Worm (Caenorhabditis elegans): ENCODE data around the gene Y38C1AA.19.
A peak's percentile ranks its signal among the peaks of the same experiment; 100 is the strongest.

The Y38C1AA.19 gene

ce11 chrIV:149794-150193 lies 10.2 kb upstream of the Y38C1AA.19 start:
- TF ChIP-seq efl-3 (GFP tag; optimal IDR thresholded peaks at IDR 0.05) = no peak

ce11 chrIV:157809-158208 lies 2.2 kb upstream of the Y38C1AA.19 start, which contains the start of gene gegf-1:
Gene gegf-1, minus strand, starts transcription at chrIV:157909.
- TF ChIP-seq ztf-4 (tag; optimal IDR thresholded peaks at IDR 0.05) (no peak), Y116A8C.19 (tag; optimal IDR thresholded peaks at IDR 0.05; ENCODE audit: borderline replicate concordance) (no peak), lir-3 (tag; optimal IDR thresholded peaks at IDR 0.05; ENCODE audit: poor library complexity) (no peak), lin-14 (GFP tag; optimal IDR thresholded peaks at IDR 0.05) (no peak), dpl-1 (GFP tag; optimal IDR thresholded peaks at IDR 0.05) (no peak), nhr-84 (tag; optimal IDR thresholded peaks at IDR 0.05) (no peak), egl-27 (tag; optimal IDR thresholded peaks at IDR 0.05) (no peak)

ce11 chrIV:158662-159061 lies 1.3 kb upstream of the Y38C1AA.19 start, which contains the start of gene Y38C1AA.7:
Gene Y38C1AA.7, plus strand, starts transcription at chrIV:158962.
- no peak for TF ChIP-seq jun-1 (tag; optimal IDR thresholded peaks at IDR 0.05)
- TF ChIP-seq ama-1 (optimal IDR thresholded peaks at IDR 0.05) = no peak
- no peak for TF ChIP-seq unc-86 (tag; optimal IDR thresholded peaks at IDR 0.05)
- TF ChIP-seq mep-1 (tag; optimal IDR thresholded peaks at IDR 0.05) = no peak
- TF ChIP-seq Y116A8C.19 (tag; optimal IDR thresholded peaks at IDR 0.05; ENCODE audit: borderline replicate concordance) = no peak
- TF ChIP-seq blmp-1 (tag; optimal IDR thresholded peaks at IDR 0.05) = no peak
- TF ChIP-seq lin-39 (tag; optimal IDR thresholded peaks at IDR 0.05) = no peak
- TF ChIP-seq ceh-90 (tag; optimal IDR thresholded peaks at IDR 0.05) = no peak
- no peak for TF ChIP-seq ceh-63 (GFP tag; optimal IDR thresholded peaks at IDR 0.05)

ce11 chrIV:162530-162929 lies 2.6 kb downstream of the Y38C1AA.19 start, which contains the start of gene Y38C1AA.6:
Gene Y38C1AA.6, plus strand, starts transcription at chrIV:162830.
- TF ChIP-seq nhr-85 (tag) = no peak
- TF ChIP-seq blmp-1 (tag; optimal IDR thresholded peaks at IDR 0.05) = no peak
- no peak for TF ChIP-seq tbx-2 (tag; optimal IDR thresholded peaks at IDR 0.05)
- TF ChIP-seq lin-15B (tag; optimal IDR thresholded peaks at IDR 0.05) = no peak

- TF ChIP-seq nhr-85 (tag) (peak; percentile 61), blmp-1 (tag; optimal IDR thresholded peaks at IDR 0.05) (peak; percentile 18), ceh-82 (tag; optimal IDR thresholded peaks at IDR 0.05) (no peak), mab-9 (GFP tag; IDR thresholded peaks at IDR 0.05) (no peak)
Observed at ce11 chrIV:164777-165176, 4.8 kb downstream of the Y38C1AA.19 start, which contains the start of gene cutl-24. Gene cutl-24, plus strand, starts transcription at chrIV:165077.

- TF ChIP-seq fos-1 (tag; optimal IDR thresholded peaks at IDR 0.05) = no peak
- peak in 1 of 2 experiments; percentile 40 for TF ChIP-seq lin-35 (GFP tag; optimal IDR thresholded peaks at IDR 0.05)
- TF ChIP-seq mep-1 (tag; optimal IDR thresholded peaks at IDR 0.05) = peak; percentile 31
- TF ChIP-seq lin-14 (GFP tag; optimal IDR thresholded peaks at IDR 0.05) = peak; percentile 74
- peak; percentile 12 for TF ChIP-seq nhr-20 (tag; optimal IDR thresholded peaks at IDR 0.05)
- no peak for TF ChIP-seq vab-15 (tag; optimal IDR thresholded peaks at IDR 0.05)
- peak; percentile 89 for TF ChIP-seq blmp-1 (tag; optimal IDR thresholded peaks at IDR 0.05)
- peak; percentile 33 for TF ChIP-seq snu-23 (GFP tag; optimal IDR thresholded peaks at IDR 0.05)
- TF ChIP-seq rnt-1 (tag; optimal IDR thresholded peaks at IDR 0.05) = no peak
- peak in 1 of 3 experiments; percentile 38 for TF ChIP-seq dpl-1 (GFP tag; optimal IDR thresholded peaks at IDR 0.05)
- peak in 1 of 3 experiments; percentile 10 for TF ChIP-seq ceh-82 (tag; optimal IDR thresholded peaks at IDR 0.05)
- TF ChIP-seq lin-15B (tag; optimal IDR thresholded peaks at IDR 0.05) = no peak
Observed at ce11 chrIV:171036-171435, 11.1 kb downstream of the Y38C1AA.19 start.

ce11 chrIV:172990-173389 lies 13.0 kb downstream of the Y38C1AA.19 start:
- TF ChIP-seq elt-2 (tag; optimal IDR thresholded peaks at IDR 0.05) (no peak), lin-39 (tag; optimal IDR thresholded peaks at IDR 0.05) (no peak), ceh-90 (tag; optimal IDR thresholded peaks at IDR 0.05) (no peak), C04F5.9 (tag; optimal IDR thresholded peaks at IDR 0.05) (no peak), lin-13 (GFP tag; optimal IDR thresholded peaks at IDR 0.05) (no peak), rnt-1 (tag; optimal IDR thresholded peaks at IDR 0.05) (no peak), sup-37 (GFP tag; optimal IDR thresholded peaks at IDR 0.05) (no peak), jun-1 (tag; optimal IDR thresholded peaks at IDR 0.05) (no peak), efl-3 (GFP tag; optimal IDR thresholded peaks at IDR 0.05) (no peak), snu-23 (GFP tag; optimal IDR thresholded peaks at IDR 0.05) (no peak)
